Worm (Caenorhabditis elegans): ENCODE data around the gene Y53F4B.51.

Gene Y53F4B.51

DNA sequence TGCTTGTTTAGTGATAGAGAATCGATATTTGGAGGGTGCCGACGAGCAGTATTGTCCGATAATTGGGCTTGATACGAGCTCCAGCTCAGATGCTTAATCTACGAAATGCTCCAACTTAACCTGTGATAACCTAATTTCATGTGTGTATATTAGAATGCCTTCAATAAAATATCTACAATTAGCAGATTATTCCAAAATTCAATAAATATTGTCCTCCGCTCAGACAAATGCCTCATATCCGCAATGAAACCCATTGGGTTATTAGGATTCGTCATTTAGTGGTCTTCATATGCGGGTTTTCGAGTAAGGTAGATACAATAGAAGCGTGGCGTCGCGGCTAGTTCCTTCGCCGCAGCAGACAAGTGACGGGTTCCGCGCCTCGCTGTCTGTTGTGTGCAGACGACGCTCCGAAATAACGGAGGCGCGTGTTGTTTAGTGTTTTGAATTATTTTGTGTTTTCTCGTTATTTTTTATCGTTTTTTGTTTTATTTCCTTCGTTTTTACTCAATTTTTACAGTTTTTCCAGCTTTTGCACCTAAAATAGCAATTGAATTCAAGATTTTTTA, 11.4 kb upstream of the Y53F4B.51 start, which contains the start of gene cmtr-1 (continued):
- peak; percentile 87 for TF ChIP-seq blmp-1 (tag; optimal IDR thresholded peaks at IDR 0.05; ENCODE audit: insufficient read depth)

DNA sequence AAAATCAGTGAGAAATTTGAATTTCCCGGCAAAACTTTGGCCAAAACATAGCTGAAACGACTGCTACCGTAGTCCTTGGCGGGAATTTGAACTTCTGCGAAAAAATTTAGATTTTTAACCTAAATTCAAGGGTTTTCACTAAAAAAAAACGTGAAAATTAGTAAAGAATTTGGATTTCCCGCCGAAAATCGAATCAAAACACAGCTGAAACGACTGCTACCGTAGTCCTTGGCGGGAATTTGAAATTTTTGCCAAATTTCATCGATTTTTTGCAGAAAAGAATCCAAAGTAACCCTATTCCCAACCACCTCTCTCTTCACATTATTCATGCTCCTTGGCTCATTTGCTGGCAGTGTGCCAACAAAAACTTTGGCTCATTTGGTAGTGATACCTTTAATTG, 10.9 kb upstream of the Y53F4B.51 start:
- TF ChIP-seq lsy-2 (tag; optimal IDR thresholded peaks at IDR 0.05) = peak in 1 of 2 experiments; percentile 53
- no peak for TF ChIP-seq sem-4 (tag; optimal IDR thresholded peaks at IDR 0.05)

DNA sequence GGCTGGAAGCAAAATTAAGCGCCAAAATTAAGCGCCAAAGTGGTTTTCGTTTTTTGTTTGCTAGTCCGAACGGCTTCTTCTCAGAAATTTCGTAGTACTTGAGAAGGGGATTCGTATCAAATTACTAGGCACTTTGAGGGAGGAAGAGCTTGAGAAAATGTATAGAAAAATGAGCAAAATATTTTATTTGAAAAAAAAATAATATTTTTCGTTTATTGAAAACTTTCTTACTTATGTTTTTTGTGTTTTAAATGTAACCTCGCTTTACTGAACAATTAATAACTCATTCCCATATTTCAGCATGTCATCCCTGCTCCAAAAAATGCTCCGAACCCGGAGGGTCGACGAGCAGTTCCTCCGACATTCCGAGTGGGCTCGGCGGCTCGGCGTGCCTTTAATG, 4.7 kb upstream of the Y53F4B.51 start, which contains the start of gene Y53F4B.12:
Y53F4B.12 (plus strand) TSS at position 301 of the 400 bp plus-strand sequence.
- no peak for TF ChIP-seq sem-4 (tag; optimal IDR thresholded peaks at IDR 0.05)
- TF ChIP-seq nhr-6 (tag; optimal IDR thresholded peaks at IDR 0.05) = no peak
- no peak for TF ChIP-seq nhr-11 (tag; optimal IDR thresholded peaks at IDR 0.05)
- TF ChIP-seq Y55F3AM.14 (GFP tag; optimal IDR thresholded peaks at IDR 0.05) = no peak
- TF ChIP-seq skn-1 (tag; optimal IDR thresholded peaks at IDR 0.05) = no peak
- TF ChIP-seq F13H6.1 (tag; optimal IDR thresholded peaks at IDR 0.05) = no peak
- TF ChIP-seq zag-1 (tag; optimal IDR thresholded peaks at IDR 0.05) = no peak
- TF ChIP-seq R02D3.7 (tag; optimal IDR thresholded peaks at IDR 0.05) = no peak

DNA sequence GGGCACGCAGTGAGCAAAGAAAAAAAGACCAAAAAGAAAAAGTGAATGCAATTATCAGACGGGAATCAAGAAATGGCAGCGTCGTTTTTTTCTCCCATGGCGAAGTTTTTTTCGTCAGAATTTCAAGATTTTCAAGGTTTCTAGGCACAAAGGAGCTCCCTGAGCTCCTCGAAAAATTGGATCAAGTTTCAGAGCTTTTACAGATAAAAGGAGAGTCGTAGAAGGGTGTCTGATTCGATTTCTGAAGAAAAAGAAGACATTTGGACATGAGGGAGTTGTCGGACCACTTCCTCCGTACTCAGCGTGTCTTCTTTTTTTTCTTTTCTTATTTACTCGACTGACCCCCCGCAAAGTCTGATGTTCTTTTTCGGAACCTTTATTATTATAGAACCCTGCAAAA, 1.4 kb upstream of the Y53F4B.51 start:
- no peak for TF ChIP-seq ztf-11 (tag; optimal IDR thresholded peaks at IDR 0.05)
- no peak for TF ChIP-seq blmp-1 (tag; optimal IDR thresholded peaks at IDR 0.05; ENCODE audit: insufficient read depth)
- no peak for TF ChIP-seq ceh-82 (tag; optimal IDR thresholded peaks at IDR 0.05)

DNA sequence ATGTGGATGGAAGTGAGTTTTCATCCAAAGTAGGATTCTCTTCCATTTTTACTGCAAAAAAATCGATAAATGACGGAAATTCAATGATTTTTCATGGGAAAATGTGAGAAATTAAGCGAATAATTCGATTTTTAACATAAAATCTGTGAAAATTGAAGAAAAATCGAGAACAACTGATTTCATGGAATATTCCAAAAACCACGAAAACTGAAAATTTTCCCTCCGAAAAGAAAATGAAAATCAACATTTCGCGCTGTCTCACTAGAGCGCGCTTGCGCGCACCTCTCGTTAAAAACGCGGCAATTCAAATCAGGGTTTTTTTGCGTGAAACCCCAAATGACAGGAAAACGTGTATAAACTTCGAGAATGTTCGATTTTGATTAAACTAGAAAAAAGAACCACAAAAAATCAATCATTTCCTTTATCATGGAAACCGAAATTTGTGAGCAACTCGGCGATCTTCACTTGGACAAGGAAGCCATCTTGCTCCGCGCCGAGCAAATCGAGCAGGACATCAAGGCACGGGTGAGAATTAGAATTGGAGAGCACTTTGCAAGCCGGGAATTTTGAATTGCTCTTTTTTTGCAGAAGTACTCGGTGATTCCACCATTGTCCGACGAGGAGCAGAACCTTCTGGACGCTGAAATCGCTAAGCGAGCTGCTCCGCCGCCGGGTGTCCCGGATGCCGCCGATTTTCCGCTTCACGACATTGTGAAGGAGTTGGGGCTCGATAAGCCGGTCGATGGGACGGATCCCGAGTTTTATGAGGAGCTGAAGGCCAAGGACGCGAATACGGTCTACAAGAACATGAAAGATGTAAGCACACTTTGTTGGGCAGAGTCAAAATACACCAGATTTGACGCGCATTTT, 3.6 kb downstream of the Y53F4B.51 start, which contains the start of the genes Y53F4B.9 and Y53F4B.11:
Y53F4B.9 (minus strand) TSS at position 51 of the 870 bp plus-strand sequence.
Y53F4B.11 (plus strand) TSS at position 383 of the 870 bp plus-strand sequence.
- TF ChIP-seq zag-1 (tag; optimal IDR thresholded peaks at IDR 0.05) = peak; percentile 7
- peak; percentile 30 for TF ChIP-seq lin-11 (tag; optimal IDR thresholded peaks at IDR 0.05)
- TF ChIP-seq C34F6.9 (tag; optimal IDR thresholded peaks at IDR 0.05) = peak; percentile 83
- no peak for TF ChIP-seq Y55F3AM.14 (GFP tag; optimal IDR thresholded peaks at IDR 0.05)
- TF ChIP-seq dmd-4 (tag; optimal IDR thresholded peaks at IDR 0.05) = no peak
- TF ChIP-seq lsy-2 (tag; optimal IDR thresholded peaks at IDR 0.05) = peak; percentile 78 to 87
- TF ChIP-seq nhr-237 (tag; optimal IDR thresholded peaks at IDR 0.05) = no peak
- TF ChIP-seq ceh-82 (tag; optimal IDR thresholded peaks at IDR 0.05) = peak; percentile 13
- no peak for TF ChIP-seq sem-4 (tag; optimal IDR thresholded peaks at IDR 0.05)
- peak; percentile 62 for TF ChIP-seq F13H6.1 (tag; optimal IDR thresholded peaks at IDR 0.05)
- TF ChIP-seq gmeb-1 (tag; optimal IDR thresholded peaks at IDR 0.05) = peak; percentile 100
- peak; percentile 67 for TF ChIP-seq mab-5 (tag; optimal IDR thresholded peaks at IDR 0.05)
- peak; percentile 68 for TF ChIP-seq sma-3 (GFP tag; optimal IDR thresholded peaks at IDR 0.05)
- TF ChIP-seq sma-9 (GFP tag; optimal IDR thresholded peaks at IDR 0.05) = peak; percentile 50
- TF ChIP-seq sma-9 (tag; optimal IDR thresholded peaks at IDR 0.05) = no peak
- peak; percentile 83 for TF ChIP-seq nhr-129 (tag; optimal IDR thresholded peaks at IDR 0.05)
- peak; percentile 88 for TF ChIP-seq snpc-4 (tag; optimal IDR thresholded peaks at IDR 0.05)
- TF ChIP-seq nhr-21 (tag; optimal IDR thresholded peaks at IDR 0.05) = peak; percentile 58
- TF ChIP-seq nhr-12 (tag; optimal IDR thresholded peaks at IDR 0.05) = no peak
- TF ChIP-seq lin-13 (GFP tag; optimal IDR thresholded peaks at IDR 0.05) = peak; percentile 84
- TF ChIP-seq nhr-25 (tag; optimal IDR thresholded peaks at IDR 0.05) = peak; percentile 76
- peak; percentile 95 for TF ChIP-seq unc-55 (GFP tag; optimal IDR thresholded peaks at IDR 0.05)
- no peak for TF ChIP-seq nhr-11 (tag; optimal IDR thresholded peaks at IDR 0.05)
- peak; percentile 82 for TF ChIP-seq crh-2 (tag; optimal IDR thresholded peaks at IDR 0.05)
- TF ChIP-seq blmp-1 (tag; optimal IDR thresholded peaks at IDR 0.05; ENCODE audit: insufficient read depth) = peak; percentile 48
- peak; percentile 17 for TF ChIP-seq ZK546.5 (tag; optimal IDR thresholded peaks at IDR 0.05)
- TF ChIP-seq fos-1 (tag; optimal IDR thresholded peaks at IDR 0.05) = peak; percentile 57
- peak; percentile 40 for TF ChIP-seq nhr-77 (tag; optimal IDR thresholded peaks at IDR 0.05)
